Worm (Caenorhabditis elegans) whole organism, L2 larva: ENCODE measurements around the gene str-238.

Source experiments
- C34F6.9 ChIP-seq: fragments of 150-350 bp; optimal IDR thresholded peaks from 2 replicates; lab custom pipeline; 2014; ENCODE audit warnings: missing biosample characterization, missing genetic modification characterization
- F13H6.1 ChIP-seq: sonication (generic microtip); optimal IDR thresholded peaks from 2 replicates; lab custom pipeline; 2016; ENCODE audit warnings: missing genetic modification characterization, missing compliant biosample characterization
- R02D3.7 ChIP-seq: fragments of 150-350 bp; optimal IDR thresholded peaks from 2 replicates; lab custom pipeline; 2014; ENCODE audit warnings: missing biosample characterization, missing genetic modification characterization
- Y55F3AM.14 ChIP-seq: fragments of 200-800 bp; sonication (Bioruptor generic); optimal IDR thresholded peaks from 2 replicates; lab custom pipeline; 2018; ENCODE audit warnings: mild to moderate bottlenecking, missing genetic modification characterization, missing compliant biosample characterization
- ZK546.5 ChIP-seq: sonication (generic microtip); optimal IDR thresholded peaks from 2 replicates; lab custom pipeline; 2017; ENCODE audit warnings: missing biosample characterization, missing genetic modification characterization
- alr-1 ChIP-seq: fragments of 150-350 bp; optimal IDR thresholded peaks from 2 replicates; lab custom pipeline; 2014; ENCODE audit warnings: missing biosample characterization, missing genetic modification characterization
- aly-2 ChIP-seq: fragments of 150-350 bp; optimal IDR thresholded peaks from 2 replicates; lab custom pipeline; 2014; ENCODE audit warnings: missing biosample characterization, missing genetic modification characterization
- ama-1 ChIP-seq: fragments of 150-350 bp; optimal IDR thresholded peaks from 2 replicates; lab custom pipeline; 2018; ENCODE audit warnings: inconsistent platforms
- blmp-1 ChIP-seq: sonication (generic microtip); optimal IDR thresholded peaks from 2 replicates; lab custom pipeline; 2017; ENCODE audit warnings: missing genetic modification characterization, mild to moderate bottlenecking, missing compliant biosample characterization, antibody characterized with exemption, moderate library complexity; ENCODE audit not compliant: insufficient read depth
- ceh-16 ChIP-seq: fragments of 150-350 bp; optimal IDR thresholded peaks from 2 replicates; lab custom pipeline; 2014; ENCODE audit warnings: missing biosample characterization, missing genetic modification characterization
- ceh-82 ChIP-seq: fragments of 150-350 bp; optimal IDR thresholded peaks from 2 replicates; lab custom pipeline; 2014; ENCODE audit warnings: missing biosample characterization, missing genetic modification characterization
- crh-2 ChIP-seq: sonication (generic microtip); optimal IDR thresholded peaks from 2 replicates; lab custom pipeline; 2017; ENCODE audit warnings: missing biosample characterization, missing genetic modification characterization
- dmd-4 ChIP-seq: sonication (generic microtip); optimal IDR thresholded peaks from 2 replicates; lab custom pipeline; 2017; ENCODE audit warnings: missing biosample characterization, missing genetic modification characterization
- egl-27 ChIP-seq: sonication (generic microtip); optimal IDR thresholded peaks from 3 replicates; lab custom pipeline; 2017; ENCODE audit warnings: missing biosample characterization, missing genetic modification reagents, missing genetic modification characterization
- elt-1 ChIP-seq: fragments of 150-350 bp; optimal IDR thresholded peaks from 2 replicates; lab custom pipeline; 2014; ENCODE audit warnings: missing biosample characterization, missing genetic modification characterization
- elt-3 ChIP-seq: sonication (generic microtip); optimal IDR thresholded peaks from 2 replicates; lab custom pipeline; 2017; ENCODE audit warnings: missing biosample characterization, missing genetic modification characterization
- fos-1 ChIP-seq: fragments of 150-350 bp; optimal IDR thresholded peaks from 2 replicates; lab custom pipeline; 2014; ENCODE audit warnings: missing biosample characterization, missing genetic modification characterization
- gmeb-1 ChIP-seq: fragments of 150-350 bp; optimal IDR thresholded peaks from 2 replicates; lab custom pipeline; 2014; ENCODE audit warnings: missing biosample characterization, missing genetic modification characterization
- lin-11 ChIP-seq: fragments of 150-350 bp; sonication (generic microtip); optimal IDR thresholded peaks from 2 replicates; lab custom pipeline; 2014; ENCODE audit warnings: missing biosample characterization, missing genetic modification characterization, inconsistent platforms, mixed read lengths
- lin-13 ChIP-seq: fragments of 150-350 bp; optimal IDR thresholded peaks from 2 replicates; lab custom pipeline; 2014; ENCODE audit warnings: missing biosample characterization, missing genetic modification reagents, missing genetic modification characterization
- lin-39 ChIP-seq: fragments of 150-350 bp; optimal IDR thresholded peaks from 2 replicates; lab custom pipeline; 2014; ENCODE audit warnings: missing biosample characterization, missing genetic modification reagents, missing genetic modification characterization
- lsy-2 ChIP-seq, 2 experiments: fragments of 150-350 bp in 1 of 2; sonication (generic microtip) in 1 of 2; optimal IDR thresholded peaks; 2 replicates each; lab custom pipeline; 2014 to 2017; ENCODE audit warnings: missing biosample characterization in 2 of 2, missing genetic modification characterization in 2 of 2
- mab-5 ChIP-seq: fragments of 150-350 bp; optimal IDR thresholded peaks from 2 replicates; lab custom pipeline; 2014; ENCODE audit warnings: missing biosample characterization, missing genetic modification characterization
- mbf-1 ChIP-seq: sonication (generic microtip); optimal IDR thresholded peaks from 2 replicates; lab custom pipeline; 2017; ENCODE audit warnings: missing biosample characterization, missing genetic modification characterization
- mdl-1 ChIP-seq, 2 experiments: fragments of 150-350 bp in 1 of 2; sonication (generic microtip) in 1 of 2; optimal IDR thresholded peaks; 2 replicates each; lab custom pipeline; 2017; ENCODE audit warnings: missing biosample characterization in 2 of 2, missing genetic modification characterization in 2 of 2
- nhr-10 ChIP-seq: sonication (generic microtip); optimal IDR thresholded peaks from 2 replicates; lab custom pipeline; 2017; ENCODE audit warnings: missing biosample characterization, missing genetic modification characterization
- nhr-11 ChIP-seq: fragments of 150-350 bp; optimal IDR thresholded peaks from 2 replicates; lab custom pipeline; 2014; ENCODE audit warnings: missing biosample characterization, missing genetic modification characterization
- nhr-12 ChIP-seq: fragments of 150-350 bp; optimal IDR thresholded peaks from 2 replicates; lab custom pipeline; 2014; ENCODE audit warnings: missing biosample characterization, missing genetic modification characterization
- nhr-129 ChIP-seq: fragments of 150-350 bp; optimal IDR thresholded peaks from 2 replicates; lab custom pipeline; 2014; ENCODE audit warnings: missing biosample characterization, missing genetic modification characterization
- nhr-21 ChIP-seq: fragments of 150-350 bp; optimal IDR thresholded peaks from 2 replicates; lab custom pipeline; 2014; ENCODE audit warnings: missing biosample characterization, missing genetic modification characterization
- nhr-23 ChIP-seq: fragments of 150-350 bp; optimal IDR thresholded peaks from 2 replicates; lab custom pipeline; 2014; ENCODE audit warnings: missing biosample characterization, missing genetic modification reagents, missing genetic modification characterization
- nhr-237 ChIP-seq: fragments of 150-350 bp; optimal IDR thresholded peaks from 2 replicates; lab custom pipeline; 2014; ENCODE audit warnings: missing biosample characterization, missing genetic modification characterization
- nhr-25 ChIP-seq: fragments of 150-350 bp; sonication (generic microtip); optimal IDR thresholded peaks from 3 replicates; lab custom pipeline; 2014; ENCODE audit warnings: missing biosample characterization, missing genetic modification characterization
- nhr-6 ChIP-seq: fragments of 150-350 bp; optimal IDR thresholded peaks from 2 replicates; lab custom pipeline; 2014; ENCODE audit warnings: missing biosample characterization, missing genetic modification characterization
- nhr-77 ChIP-seq: fragments of 150-350 bp; optimal IDR thresholded peaks from 2 replicates; lab custom pipeline; 2014; ENCODE audit warnings: missing biosample characterization, missing genetic modification characterization
- peb-1 ChIP-seq: fragments of 150-350 bp; optimal IDR thresholded peaks from 2 replicates; lab custom pipeline; 2014; ENCODE audit warnings: missing biosample characterization, missing genetic modification characterization
- sem-4 ChIP-seq: fragments of 150-350 bp; optimal IDR thresholded peaks from 2 replicates; lab custom pipeline; 2014; ENCODE audit warnings: missing biosample characterization, missing genetic modification reagents, missing genetic modification characterization
- skn-1 ChIP-seq: sonication (generic microtip); optimal IDR thresholded peaks from 2 replicates; lab custom pipeline; 2017; ENCODE audit warnings: missing biosample characterization, missing genetic modification characterization
- sma-3 ChIP-seq: sonication (generic microtip); optimal IDR thresholded peaks from 2 replicates; lab custom pipeline; 2016; ENCODE audit warnings: missing genetic modification reagents, missing genetic modification characterization, missing compliant biosample characterization
- sma-9 ChIP-seq, 2 experiments: fragments of 150-350 bp in 1 of 2; sonication (generic microtip) in 1 of 2; optimal IDR thresholded peaks; 2 replicates each; lab custom pipeline; 2014 to 2016; ENCODE audit warnings: missing genetic modification characterization in 2 of 2, mild to moderate bottlenecking in 1 of 2, missing biosample characterization in 1 of 2, missing compliant biosample characterization in 1 of 2, missing genetic modification reagents in 1 of 2, moderate library complexity in 1 of 2
- snpc-4 ChIP-seq: fragments of 150-350 bp; optimal IDR thresholded peaks from 2 replicates; lab custom pipeline; 2014; ENCODE audit warnings: missing biosample characterization, missing genetic modification characterization
- unc-39 ChIP-seq: fragments of 150-350 bp; optimal IDR thresholded peaks from 2 replicates; lab custom pipeline; 2014; ENCODE audit warnings: missing biosample characterization, missing genetic modification characterization
- unc-55 ChIP-seq: fragments of 150-350 bp; sonication (generic microtip); optimal IDR thresholded peaks from 3 replicates; lab custom pipeline; 2014; ENCODE audit warnings: missing biosample characterization, missing genetic modification reagents, missing genetic modification characterization
- unc-62 ChIP-seq: fragments of 150-350 bp; optimal IDR thresholded peaks from 2 replicates; lab custom pipeline; 2014; ENCODE audit warnings: missing biosample characterization, missing genetic modification reagents, missing genetic modification characterization
- zag-1 ChIP-seq: fragments of 150-350 bp; optimal IDR thresholded peaks from 2 replicates; lab custom pipeline; 2014; ENCODE audit warnings: missing biosample characterization, missing genetic modification characterization
- ztf-1 ChIP-seq: fragments of 200-800 bp; sonication (Bioruptor generic); conservative IDR thresholded peaks from 2 replicates; pipeline ENCODE4 v1.3.6; 2022; ENCODE audit warnings: missing genetic modification characterization, missing compliant biosample characterization
- ztf-11 ChIP-seq: sonication (generic microtip); optimal IDR thresholded peaks from 2 replicates; lab custom pipeline; 2017; ENCODE audit warnings: missing biosample characterization, missing genetic modification characterization
- ztf-4 ChIP-seq: fragments of 150-350 bp; optimal IDR thresholded peaks from 2 replicates; lab custom pipeline; 2014; ENCODE audit warnings: missing biosample characterization, missing genetic modification characterization

Gene str-238

ce11 chrV:727484-728351, 37.1 kb upstream of the str-238 start, which contains the start of the genes icl-1 and srh-2:
Gene icl-1 (minus strand): TSS chrV:728004.
Gene srh-2 (plus strand): TSS chrV:728301.
- TF ChIP-seq dmd-4 (tag; lab: Kevin White, UChicago) (no peak), egl-27 (tag; lab: Kevin White, UChicago) (no peak), aly-2 (tag; lab: Kevin White, UChicago) (no peak), unc-62 (GFP tag; lab: Kevin White, UChicago) (peak; percentile 28), unc-55 (GFP tag; lab: Kevin White, UChicago) (no peak), lsy-2 (tag; optimal IDR thresholded peaks at IDR 0.05; lab: Kevin White, UChicago) (peak; percentile 4 to 54), crh-2 (tag; lab: Kevin White, UChicago) (peak; percentile 68), lin-13 (GFP tag; lab: Kevin White, UChicago) (peak; percentile 48), ztf-11 (tag; lab: Kevin White, UChicago) (no peak), nhr-6 (tag; lab: Kevin White, UChicago) (peak; percentile 10), nhr-237 (tag; lab: Kevin White, UChicago) (no peak), nhr-21 (tag; lab: Kevin White, UChicago) (peak; percentile 54), elt-3 (tag; lab: Kevin White, UChicago) (no peak), nhr-10 (tag; lab: Kevin White, UChicago) (peak; percentile 19), nhr-77 (tag; lab: Kevin White, UChicago) (no peak), ZK546.5 (no peak), nhr-12 (tag; lab: Kevin White, UChicago) (no peak), nhr-25 (tag; lab: Kevin White, UChicago) (peak; percentile 12), sem-4 (tag; lab: Kevin White, UChicago) (peak; percentile 10), ceh-82 (no peak), ztf-1 (GFP tag; lab: Robert Waterston, UW) (0 out of 2 replicates have a peak, but pooled peaks have one; percentile 14), sma-9 (GFP tag; optimal IDR thresholded peaks at IDR 0.05; lab: Kevin White, UChicago) (peak; percentile 84), sma-9 (tag; optimal IDR thresholded peaks at IDR 0.05; lab: Kevin White, UChicago) (no peak), ama-1 (lab: Kevin White, UChicago) (peak; percentile 96), gmeb-1 (peak; percentile 21), mbf-1 (tag; lab: Kevin White, UChicago) (no peak), lin-11 (tag; lab: Kevin White, UChicago) (peak; percentile 42), Y55F3AM.14 (GFP tag; lab: Kevin White, UChicago) (peak; percentile 81), fos-1 (peak; percentile 22), ceh-16 (no peak), lin-39 (tag; lab: Kevin White, UChicago) (no peak), peb-1 (tag; lab: Kevin White, UChicago) (no peak), nhr-11 (tag; lab: Kevin White, UChicago) (no peak), R02D3.7 (tag; lab: Kevin White, UChicago) (no peak), nhr-23 (no peak), sma-3 (GFP tag; lab: Kevin White, UChicago) (peak; percentile 66), snpc-4 (tag; lab: Kevin White, UChicago) (no peak), blmp-1 (peak; percentile 22), ztf-4 (peak; percentile 65), unc-39 (tag; lab: Kevin White, UChicago) (no peak), alr-1 (tag; lab: Kevin White, UChicago) (no peak), C34F6.9 (no peak), F13H6.1 (tag; lab: Kevin White, UChicago) (peak; percentile 83), elt-1 (no peak), mdl-1 (tag; optimal IDR thresholded peaks at IDR 0.05; lab: Kevin White, UChicago) (peak in 1 of 2 experiments; percentile 21), mab-5 (peak; percentile 34), nhr-129 (tag; lab: Kevin White, UChicago) (peak; percentile 78), zag-1 (tag; lab: Kevin White, UChicago) (no peak), skn-1 (tag; lab: Kevin White, UChicago) (no peak)
